Worm (Caenorhabditis elegans) whole organism, L4 larva: ENCODE results near the gene clec-56.
A peak's percentile ranks its signal among the peaks of the same experiment; 100 is the strongest.

Experiments
- F10B5.3 ChIP-seq: sonication (generic microtip); optimal IDR thresholded peaks from 2 replicates; lab custom pipeline; 2016; ENCODE audit warnings: mild to moderate bottlenecking, missing genetic modification characterization, missing compliant biosample characterization
- F26F4.8 ChIP-seq: fragments of 200-800 bp; sonication (Bioruptor generic); conservative IDR thresholded peaks from 2 replicates; pipeline ENCODE4 v1.3.6; 2022; ENCODE audit warnings: missing genetic modification characterization, missing compliant biosample characterization
- F44E2.7 ChIP-seq: fragments of 200-800 bp; sonication (Bioruptor generic); IDR thresholded peaks from 2 replicates; pipeline ENCODE4 v2.1.2; 2022; ENCODE audit warnings: missing genetic modification characterization, missing compliant biosample characterization
- R02D3.7 ChIP-seq: fragments of 150-350 bp; sonication (generic microtip); optimal IDR thresholded peaks from 3 replicates; lab custom pipeline; 2014; ENCODE audit warnings: missing biosample characterization, missing genetic modification characterization
- T20F7.1 ChIP-seq: fragments of 200-800 bp; sonication (Bioruptor generic); optimal IDR thresholded peaks from 2 replicates; lab custom pipeline; 2018; ENCODE audit warnings: mild to moderate bottlenecking, missing genetic modification characterization, missing compliant biosample characterization
- Y75B8A.6 ChIP-seq: fragments of 200-800 bp; sonication (Bioruptor generic); IDR thresholded peaks from 2 replicates; pipeline ENCODE4 v1.3.6; 2022; ENCODE audit warnings: missing genetic modification reagents, missing genetic modification characterization, missing compliant biosample characterization
- ama-1 ChIP-seq: fragments of 150-350 bp; optimal IDR thresholded peaks from 2 replicates; lab custom pipeline; 2014; ENCODE audit warnings: inconsistent platforms, mixed read lengths
- daf-12 ChIP-seq: fragments of 150-350 bp; optimal IDR thresholded peaks from 2 replicates; lab custom pipeline; 2014; ENCODE audit warnings: missing biosample characterization, missing genetic modification reagents, missing genetic modification characterization
- daf-16 ChIP-seq, 3 experiments: sonication (generic microtip); optimal IDR thresholded peaks; 2 replicates each; lab custom pipeline; 2016 to 2017; ENCODE audit warnings: missing genetic modification characterization in 3 of 3, missing genetic modification reagents in 3 of 3, mild to moderate bottlenecking in 2 of 3, missing compliant biosample characterization in 2 of 3, missing biosample characterization in 1 of 3, moderate library complexity in 1 of 3
- dmd-6 ChIP-seq: fragments of 200-800 bp; sonication (Bioruptor generic); IDR thresholded peaks from 2 replicates; pipeline ENCODE4 v1.3.6; 2022; ENCODE audit warnings: missing genetic modification reagents, missing genetic modification characterization, missing compliant biosample characterization
- dmd-9 ChIP-seq: fragments of 200-800 bp; sonication (Bioruptor generic); IDR thresholded peaks from 2 replicates; pipeline ENCODE4 v1.3.6; 2022; ENCODE audit warnings: missing genetic modification reagents, missing genetic modification characterization, missing compliant biosample characterization
- dve-1 ChIP-seq: sonication (generic microtip); optimal IDR thresholded peaks from 2 replicates; lab custom pipeline; 2017; ENCODE audit warnings: antibody characterized with exemption, mild to moderate bottlenecking, missing genetic modification characterization, missing compliant biosample characterization; ENCODE audit not compliant: insufficient read depth
- fos-1 ChIP-seq: fragments of 150-350 bp; optimal IDR thresholded peaks from 2 replicates; lab custom pipeline; 2014; ENCODE audit warnings: missing biosample characterization, missing genetic modification characterization
- hlh-11 ChIP-seq: fragments of 200-800 bp; sonication (Bioruptor generic); optimal IDR thresholded peaks from 2 replicates; lab custom pipeline; 2018; ENCODE audit warnings: mild to moderate bottlenecking, missing genetic modification characterization, missing compliant biosample characterization
- hlh-30 ChIP-seq: sonication (generic microtip); optimal IDR thresholded peaks from 2 replicates; lab custom pipeline; 2017; ENCODE audit warnings: antibody characterized with exemption, mild to moderate bottlenecking, missing genetic modification characterization, missing compliant biosample characterization; ENCODE audit not compliant: insufficient read depth
- lim-7 ChIP-seq: fragments of 200-800 bp; sonication (Bioruptor generic); IDR thresholded peaks from 2 replicates; pipeline ENCODE4 v1.3.6; 2022; ENCODE audit warnings: missing genetic modification characterization, missing compliant biosample characterization
- lin-15B ChIP-seq: fragments of 150-350 bp; sonication (generic microtip); optimal IDR thresholded peaks from 3 replicates; lab custom pipeline; 2014; ENCODE audit warnings: missing biosample characterization, missing genetic modification characterization
- mdl-1 ChIP-seq, 2 experiments: fragments of 150-350 bp in 1 of 2; sonication (generic microtip) in 1 of 2; optimal IDR thresholded peaks; 2 replicates each; lab custom pipeline; 2014 to 2017; ENCODE audit warnings: missing biosample characterization in 2 of 2, missing genetic modification characterization in 2 of 2
- mes-2 ChIP-seq: sonication (generic microtip); optimal IDR thresholded peaks from 2 replicates; lab custom pipeline; 2016; ENCODE audit warnings: missing genotype, mild to moderate bottlenecking, missing genetic modification characterization, missing compliant biosample characterization; ENCODE audit not compliant: poor library complexity, severe bottlenecking
- mxl-2 ChIP-seq: fragments of 200-800 bp; sonication (Bioruptor generic); conservative IDR thresholded peaks from 2 replicates; pipeline ENCODE4 v1.3.6; 2022; ENCODE audit warnings: missing genetic modification reagents, missing genetic modification characterization, missing compliant biosample characterization
- mxl-3 ChIP-seq: fragments of 200-800 bp; sonication (Bioruptor generic); optimal IDR thresholded peaks from 2 replicates; lab custom pipeline; 2018; ENCODE audit warnings: mild to moderate bottlenecking, missing genetic modification characterization, missing compliant biosample characterization
- nhr-28 ChIP-seq: fragments of 150-350 bp; optimal IDR thresholded peaks from 2 replicates; lab custom pipeline; 2014; ENCODE audit warnings: missing biosample characterization, missing genetic modification characterization
- nhr-48 ChIP-seq: sonication (generic microtip); optimal IDR thresholded peaks from 2 replicates; lab custom pipeline; 2016; ENCODE audit warnings: mild to moderate bottlenecking, missing genetic modification characterization, missing compliant biosample characterization
- nhr-6 ChIP-seq: fragments of 150-350 bp; optimal IDR thresholded peaks from 2 replicates; lab custom pipeline; 2014; ENCODE audit warnings: missing biosample characterization, missing genetic modification characterization
- nhr-76 ChIP-seq: fragments of 150-350 bp; optimal IDR thresholded peaks from 2 replicates; lab custom pipeline; 2014; ENCODE audit warnings: missing biosample characterization, missing genetic modification characterization
- nhr-77 ChIP-seq: fragments of 150-350 bp; optimal IDR thresholded peaks from 2 replicates; lab custom pipeline; 2014; ENCODE audit warnings: missing biosample characterization, missing genetic modification characterization
- pha-4 ChIP-seq, 2 experiments: fragments of 150-350 bp in 1 of 2; fragments of 200-800 bp in 1 of 2; sonication (Bioruptor generic) in 1 of 2; IDR thresholded peaks in 1 of 2; optimal IDR thresholded peaks in 1 of 2; 2 replicates each; pipeline versions ENCODE4 v1.3.6 to Lab custom; 2014 to 2022; ENCODE audit warnings: missing genetic modification characterization in 2 of 2, missing genetic modification reagents in 2 of 2, missing biosample characterization in 1 of 2, missing compliant biosample characterization in 1 of 2
- pqm-1 ChIP-seq: sonication (generic microtip); optimal IDR thresholded peaks from 2 replicates; lab custom pipeline; 2017; ENCODE audit warnings: missing biosample characterization, missing genetic modification characterization
- rbr-2 ChIP-seq: sonication (generic microtip); optimal IDR thresholded peaks from 2 replicates; lab custom pipeline; 2016; ENCODE audit warnings: missing genotype, missing genetic modification characterization, missing compliant biosample characterization
- sdz-12 ChIP-seq: fragments of 200-800 bp; sonication (Bioruptor generic); optimal IDR thresholded peaks from 2 replicates; lab custom pipeline; 2018; ENCODE audit warnings: mild to moderate bottlenecking, missing genetic modification characterization, missing compliant biosample characterization
- spr-1 ChIP-seq: sonication (generic microtip); optimal IDR thresholded peaks from 2 replicates; lab custom pipeline; 2016; ENCODE audit warnings: mild to moderate bottlenecking, missing genetic modification characterization, missing compliant biosample characterization
- unc-130 ChIP-seq: sonication (generic microtip); optimal IDR thresholded peaks from 2 replicates; lab custom pipeline; 2016; ENCODE audit warnings: missing genetic modification reagents, missing genetic modification characterization, missing compliant biosample characterization
- unc-39 ChIP-seq: sonication (generic microtip); optimal IDR thresholded peaks from 2 replicates; lab custom pipeline; 2017; ENCODE audit warnings: missing biosample characterization, missing genetic modification characterization
- unc-62 ChIP-seq, 3 experiments: fragments of 150-350 bp in 1 of 3; sonication (generic microtip); optimal IDR thresholded peaks in 2 of 3; peaks in 1 of 3; 1 replicate in 1 of 3; 2 replicates in 2 of 3; lab custom pipeline; 2014 to 2017; ENCODE audit warnings: missing biosample characterization in 3 of 3, missing genetic modification characterization in 3 of 3, missing genetic modification reagents in 3 of 3, missing genotype in 1 of 3
- zfp-3 ChIP-seq: fragments of 200-800 bp; sonication (Bioruptor generic); conservative IDR thresholded peaks from 2 replicates; pipeline ENCODE4 v1.3.6; 2022; ENCODE audit warnings: missing genetic modification reagents, missing genetic modification characterization, missing compliant biosample characterization
- ztf-7 ChIP-seq: fragments of 150-350 bp; optimal IDR thresholded peaks from 2 replicates; lab custom pipeline; 2014; ENCODE audit warnings: missing biosample characterization, missing genetic modification characterization

Gene clec-56

ce11 chrV:14447240-14447763 lies 26.9 kb upstream of the clec-56 start, which contains the start of the genes dlat-1 and fntb-1:
Gene dlat-1 (minus strand): TSS chrV:14447290.
Gene fntb-1 (plus strand): TSS chrV:14447651.
- TF ChIP-seq R02D3.7 (tag; lab: Kevin White, UChicago) (no peak), mdl-1 (tag; optimal IDR thresholded peaks at IDR 0.05; lab: Kevin White, UChicago) (no peak), fos-1 (tag; lab: Kevin White, UChicago) (no peak), pha-4 (GFP tag; IDR thresholded peaks at IDR 0.05; lab: Robert Waterston, UW) (no peak), pha-4 (tag; optimal IDR thresholded peaks at IDR 0.05; lab: Kevin White, UChicago) (no peak), Y75B8A.6 (no peak), nhr-28 (tag; lab: Kevin White, UChicago) (peak; percentile 68), dmd-6 (GFP tag; lab: Robert Waterston, UW) (peak; percentile 56), mes-2 (tag; lab: Kevin White, UChicago) (peak; percentile 19), dve-1 (peak; percentile 24), daf-12 (tag; lab: Kevin White, UChicago) (no peak), unc-39 (tag; lab: Kevin White, UChicago) (no peak), T20F7.1 (GFP tag; lab: Kevin White, UChicago) (peak; percentile 95), spr-1 (tag; lab: Kevin White, UChicago) (no peak), ztf-7 (tag; lab: Kevin White, UChicago) (no peak), daf-16 (GFP tag; optimal IDR thresholded peaks at IDR 0.05; lab: Kevin White, UChicago) (no peak), daf-16 (tag; optimal IDR thresholded peaks at IDR 0.05; lab: Kevin White, UChicago) (peak; percentile 23), nhr-6 (tag; lab: Kevin White, UChicago) (peak; percentile 48), nhr-77 (no peak), dmd-9 (GFP tag; lab: Robert Waterston, UW) (no peak), lin-15B (tag; lab: Kevin White, UChicago) (no peak), sdz-12 (GFP tag; lab: Kevin White, UChicago) (no peak), F26F4.8 (GFP tag; lab: Robert Waterston, UW) (no peak), pqm-1 (peak; percentile 74), hlh-11 (tag; lab: Kevin White, UChicago) (peak; percentile 44), zfp-3 (GFP tag; lab: Robert Waterston, UW) (no peak), nhr-48 (tag; lab: Kevin White, UChicago) (no peak)

- TF ChIP-seq nhr-28 (tag; lab: Kevin White, UChicago) = peak; percentile 37
- peak; percentile 38 for TF ChIP-seq mxl-3 (GFP tag; lab: Kevin White, UChicago)
- peak; percentile 26; the same call in 1 of the 2 replicates for TF ChIP-seq dmd-6 (GFP tag; lab: Robert Waterston, UW)
- peak; percentile 63; the same call in 1 of the 2 replicates for TF ChIP-seq mxl-2 (GFP tag; lab: Robert Waterston, UW)
- no peak for TF ChIP-seq lim-7 (GFP tag; lab: Robert Waterston, UW)
- no peak for TF ChIP-seq unc-62 (GFP tag; optimal IDR thresholded peaks at IDR 0.05 in 1 of 2; lab: Kevin White, UChicago)
- TF ChIP-seq unc-62 (tag; optimal IDR thresholded peaks at IDR 0.05; lab: Kevin White, UChicago) = no peak
- TF ChIP-seq hlh-30 (tag; lab: Kevin White, UChicago) = peak; percentile 58
- TF ChIP-seq nhr-48 (tag; lab: Kevin White, UChicago) = no peak
These were observed 25.5 kb upstream of the clec-56 start for ce11 chrV:14448669-14449068.

- no peak for TF ChIP-seq F44E2.7 (GFP tag; lab: Robert Waterston, UW)
- no peak for TF ChIP-seq F10B5.3
- no peak for TF ChIP-seq unc-130
- TF ChIP-seq Y75B8A.6 = no peak
- peak; percentile 12 for TF ChIP-seq ama-1 (lab: Kevin White, UChicago)
- no peak for TF ChIP-seq rbr-2 (tag; lab: Kevin White, UChicago)
- no peak for TF ChIP-seq nhr-76 (tag; lab: Kevin White, UChicago)
These were observed 24.8 kb upstream of the clec-56 start, which contains the start of gene F23B12.7 for ce11 chrV:14449397-14449796. Gene F23B12.7 (plus strand): TSS chrV:14449697.
